Fruit fly (Drosophila melanogaster) whole organism, embryonic: ENCODE measurements around the gene CG46465.

Experiments used
- CG11093 ChIP-seq: fragments of 200-800 bp; sonication (Bioruptor generic); IDR thresholded peaks from 3 replicates; pipeline ENCODE4 v1.3.6; 2022; ENCODE audit warnings: missing biosample characterization, missing genetic modification characterization
- CG11247 ChIP-seq: fragments of 200-800 bp; sonication (Bioruptor generic); IDR thresholded peaks from 2 replicates; pipeline ENCODE4 v1.3.6; 2022; ENCODE audit warnings: missing biosample characterization, missing genetic modification characterization
- CG11695 ChIP-seq: fragments of 200-800 bp; sonication (Bioruptor generic); IDR thresholded peaks from 3 replicates; pipeline ENCODE4 v1.3.6; 2022; ENCODE audit warnings: missing biosample characterization, missing genetic modification characterization
- CG1602 ChIP-seq: fragments of 200-800 bp; sonication (Bioruptor generic); optimal IDR thresholded peaks from 3 replicates; lab custom pipeline; 2016; ENCODE audit warnings: missing biosample characterization, missing genetic modification characterization
- CG17186 ChIP-seq: fragments of 200-800 bp; sonication (Bioruptor generic); optimal IDR thresholded peaks from 3 replicates; lab custom pipeline; 2017; ENCODE audit warnings: missing biosample characterization, missing genetic modification reagents, missing genetic modification characterization
- CG2120 ChIP-seq: fragments of 200-800 bp; sonication (Bioruptor generic); optimal IDR thresholded peaks from 3 replicates; lab custom pipeline; 2016; ENCODE audit warnings: missing biosample characterization, missing genetic modification characterization
- CG2129 ChIP-seq: fragments of 200-800 bp; sonication (Bioruptor generic); IDR thresholded peaks from 2 replicates; pipeline ENCODE4 v1.3.6; 2022; ENCODE audit warnings: missing biosample characterization, missing genetic modification characterization; ENCODE audit not compliant: partially characterized antibody
- CG31365 ChIP-seq: fragments of 200-800 bp; sonication (Bioruptor generic); optimal IDR thresholded peaks from 2 replicates; lab custom pipeline; 2018; ENCODE audit warnings: missing biosample characterization, mild to moderate bottlenecking, missing genetic modification characterization
- CG4360 ChIP-seq: fragments of 200-800 bp; sonication (Bioruptor generic); IDR thresholded peaks from 2 replicates; pipeline ENCODE4 v1.3.6; 2022; ENCODE audit warnings: missing biosample characterization, missing genetic modification characterization
- CG4707 ChIP-seq: fragments of 200-800 bp; sonication (Bioruptor generic); optimal IDR thresholded peaks from 2 replicates; lab custom pipeline; 2018; ENCODE audit warnings: missing biosample characterization, mild to moderate bottlenecking, missing genetic modification characterization, moderate library complexity
- CG4854 ChIP-seq: fragments of 200-800 bp; sonication (Bioruptor generic); optimal IDR thresholded peaks from 2 replicates; lab custom pipeline; 2016; ENCODE audit warnings: missing biosample characterization, missing genetic modification characterization, inconsistent platforms
- CG6683 ChIP-seq: fragments of 200-800 bp; sonication (Bioruptor generic); optimal IDR thresholded peaks from 2 replicates; lab custom pipeline; 2017; ENCODE audit warnings: missing biosample characterization, mild to moderate bottlenecking, missing genetic modification characterization, missing genetic modification reagents
- CG7556 ChIP-seq: fragments of 200-800 bp; sonication (Bioruptor generic); optimal IDR thresholded peaks from 2 replicates; lab custom pipeline; 2017; ENCODE audit warnings: missing biosample characterization, mild to moderate bottlenecking, missing genetic modification characterization
- CG9437 ChIP-seq: fragments of 200-800 bp; sonication (Bioruptor generic); optimal IDR thresholded peaks from 2 replicates; lab custom pipeline; 2018; ENCODE audit warnings: missing biosample characterization, mild to moderate bottlenecking, missing genetic modification characterization
- CG9817 ChIP-seq: fragments of 200-800 bp; sonication (Bioruptor generic); optimal IDR thresholded peaks from 2 replicates; lab custom pipeline; 2018; ENCODE audit warnings: missing biosample characterization, mild to moderate bottlenecking, missing genetic modification characterization, moderate library complexity
- CHES-1-like ChIP-seq: fragments of 200-800 bp; sonication (Bioruptor generic); optimal IDR thresholded peaks from 2 replicates; lab custom pipeline; 2016; ENCODE audit warnings: missing biosample characterization, missing genetic modification characterization
- Camta ChIP-seq: fragments of 200-800 bp; sonication (Bioruptor generic); optimal IDR thresholded peaks from 2 replicates; lab custom pipeline; 2016; ENCODE audit warnings: missing biosample characterization, missing genetic modification characterization
- Chrac-16 ChIP-seq: fragments of 200-800 bp; sonication (Bioruptor generic); optimal IDR thresholded peaks from 3 replicates; lab custom pipeline; 2016; ENCODE audit warnings: missing biosample characterization, missing genetic modification characterization
- Dref ChIP-seq: fragments of 200-800 bp; sonication (Bioruptor generic); IDR thresholded peaks from 2 replicates; pipeline ENCODE4 v1.3.6; 2022; ENCODE audit warnings: missing biosample characterization, missing genetic modification characterization
- ERR ChIP-seq: fragments of 200-800 bp; sonication (Bioruptor generic); optimal IDR thresholded peaks from 2 replicates; lab custom pipeline; 2016; ENCODE audit warnings: missing biosample characterization, missing genetic modification characterization
- H15 ChIP-seq: fragments of 200-800 bp; sonication (Bioruptor generic); IDR thresholded peaks from 3 replicates; pipeline ENCODE4 v1.3.6; 2022; ENCODE audit warnings: missing biosample characterization, missing genetic modification characterization
- HLH54F ChIP-seq: fragments of 200-800 bp; sonication (Bioruptor generic); optimal IDR thresholded peaks from 3 replicates; lab custom pipeline; 2016; ENCODE audit warnings: missing biosample characterization, missing genetic modification characterization
- Hmr ChIP-seq: fragments of 200-800 bp; sonication (Bioruptor generic); optimal IDR thresholded peaks from 3 replicates; lab custom pipeline; 2017; ENCODE audit warnings: mild to moderate bottlenecking, missing biosample characterization, missing genetic modification reagents, missing genetic modification characterization
- Hr78 ChIP-seq, 2 experiments: fragments of 200-800 bp in 1 of 2; fragments of >200 bp in 1 of 2; sonication (Bioruptor generic) in 1 of 2; optimal IDR thresholded peaks; 2 replicates each; lab custom pipeline; 2017 to 2019; ENCODE audit warnings: missing biosample characterization in 2 of 2, missing genetic modification characterization in 2 of 2, mild to moderate bottlenecking in 1 of 2, moderate library complexity in 1 of 2
- Scr ChIP-seq: fragments of 200-800 bp; sonication (Bioruptor generic); IDR thresholded peaks from 2 replicates; pipeline ENCODE4 v1.3.6; 2022; ENCODE audit warnings: missing biosample characterization, missing genetic modification characterization; ENCODE audit not compliant: partially characterized antibody
- Sox100B ChIP-seq: fragments of 200-800 bp; sonication (Bioruptor generic); optimal IDR thresholded peaks from 3 replicates; lab custom pipeline; 2018; ENCODE audit warnings: missing biosample characterization, mild to moderate bottlenecking, missing genetic modification characterization
- Trl ChIP-seq, 3 experiments: fragments of >200 bp in 2 of 3; fragments of 200-800 bp in 1 of 3; sonication (Bioruptor generic) in 1 of 3; optimal IDR thresholded peaks; 2 replicates in 1 of 3; 3 replicates in 2 of 3; lab custom pipeline; 2016 to 2017; ENCODE audit warnings: missing biosample characterization in 1 of 3, missing genetic modification characterization in 1 of 3
- Vsx1 ChIP-seq: fragments of 200-800 bp; sonication (Bioruptor generic); optimal IDR thresholded peaks from 2 replicates; lab custom pipeline; 2017; ENCODE audit warnings: missing biosample characterization, mild to moderate bottlenecking, missing genetic modification characterization, missing genetic modification reagents
- al ChIP-seq: fragments of 200-800 bp; sonication (Bioruptor generic); IDR thresholded peaks from 2 replicates; pipeline ENCODE4 v1.3.6; 2022; ENCODE audit warnings: missing biosample characterization, missing genetic modification characterization
- crol ChIP-seq: fragments of 200-800 bp; sonication (Bioruptor generic); IDR thresholded peaks from 2 replicates; pipeline ENCODE4 v1.3.6; 2022; ENCODE audit warnings: missing biosample characterization, missing genetic modification characterization
- cwo ChIP-seq: fragments of 200-800 bp; sonication (Bioruptor generic); optimal IDR thresholded peaks from 3 replicates; lab custom pipeline; 2017; ENCODE audit warnings: missing biosample characterization, missing genetic modification characterization, mild to moderate bottlenecking, moderate library complexity, missing genetic modification reagents
- dimm ChIP-seq: fragments of 200-800 bp; sonication (Bioruptor generic); IDR thresholded peaks from 2 replicates; pipeline ENCODE4 v1.3.6; 2022; ENCODE audit warnings: missing biosample characterization, missing genetic modification characterization
- ewg ChIP-seq: fragments of 200-800 bp; sonication (Bioruptor generic); optimal IDR thresholded peaks from 3 replicates; lab custom pipeline; 2017; ENCODE audit warnings: mild to moderate bottlenecking, missing biosample characterization, missing genetic modification reagents, missing genetic modification characterization
- kay ChIP-seq: fragments of 200-800 bp; sonication (Bioruptor generic); optimal IDR thresholded peaks from 2 replicates; lab custom pipeline; 2016; ENCODE audit warnings: missing biosample characterization, missing genetic modification characterization
- klu ChIP-seq: fragments of 200-800 bp; sonication (Bioruptor generic); IDR thresholded peaks from 2 replicates; pipeline ENCODE4 v1.3.6; 2022; ENCODE audit warnings: missing biosample characterization, missing genetic modification characterization
- lbe ChIP-seq: fragments of 200-800 bp; sonication (Bioruptor generic); optimal IDR thresholded peaks from 2 replicates; lab custom pipeline; 2016; ENCODE audit warnings: missing biosample characterization, mild to moderate bottlenecking, missing genetic modification characterization
- pros ChIP-seq: fragments of 200-800 bp; sonication (Bioruptor generic); optimal IDR thresholded peaks from 3 replicates; lab custom pipeline; 2019; ENCODE audit warnings: missing biosample characterization, mild to moderate bottlenecking, missing genetic modification characterization, moderate library complexity
- sd ChIP-seq: fragments of 200-800 bp; sonication (Bioruptor generic); optimal IDR thresholded peaks from 3 replicates; lab custom pipeline; 2018; ENCODE audit warnings: missing biosample characterization, mild to moderate bottlenecking, missing genetic modification characterization, moderate library complexity
- sim ChIP-seq: fragments of 200-800 bp; sonication (Bioruptor generic); IDR thresholded peaks from 2 replicates; pipeline ENCODE4 v1.3.6; 2022; ENCODE audit warnings: missing biosample characterization, missing genetic modification characterization
- tna ChIP-seq: fragments of 200-800 bp; sonication (Bioruptor generic); IDR thresholded peaks from 2 replicates; pipeline ENCODE4 v1.3.6; 2022; ENCODE audit warnings: missing biosample characterization, missing genetic modification characterization; ENCODE audit not compliant: partially characterized antibody
- toy ChIP-seq: fragments of 200-800 bp; sonication (Bioruptor generic); IDR thresholded peaks from 2 replicates; pipeline ENCODE4 v1.3.6; 2022; ENCODE audit warnings: missing biosample characterization, missing genetic modification characterization
- trem ChIP-seq: fragments of 200-800 bp; optimal IDR thresholded peaks from 3 replicates; lab custom pipeline; 2019; ENCODE audit warnings: missing biosample characterization, mild to moderate bottlenecking, missing genetic modification characterization, moderate library complexity
- tup ChIP-seq: fragments of 200-800 bp; sonication (Bioruptor generic); optimal IDR thresholded peaks from 2 replicates; lab custom pipeline; 2016; ENCODE audit warnings: missing biosample characterization, mild to moderate bottlenecking, missing genetic modification characterization, moderate library complexity
- twi ChIP-seq: fragments of 200-800 bp; optimal IDR thresholded peaks from 2 replicates; lab custom pipeline; 2019; ENCODE audit warnings: missing biosample characterization, mild to moderate bottlenecking, missing genetic modification characterization, moderate library complexity
- wdn ChIP-seq: fragments of 200-800 bp; sonication (Bioruptor generic); IDR thresholded peaks from 2 replicates; pipeline ENCODE4 v1.3.6; 2022; ENCODE audit warnings: missing biosample characterization, missing genetic modification characterization

Gene CG46465

dm6 chr2L:18968370-18969105, 23.8 kb upstream of the CG46465 start, which contains the start of the genes Nak and Tango6 (continued):
- TF ChIP-seq CG4360 (no peak), Dref (GFP tag; lab: Robert Waterston, UW) (peak; percentile 73), CG17186 (peak; percentile 97), crol (GFP tag; lab: Robert Waterston, UW) (no peak), sd (tag; lab: Kevin White, UChicago) (peak; percentile 36), Camta (GFP tag; lab: Kevin White, UChicago) (peak; percentile 40)

dm6 chr2L:18974063-18974779, 18.1 kb upstream of the CG46465 start, which contains the start of the genes L2HGDH and CG10431:
Gene L2HGDH (minus strand): TSS chr2L:18974448.
Gene CG10431 (plus strand): TSS chr2L:18974710.
- peak; percentile 53 for TF ChIP-seq CG17186
- no peak for TF ChIP-seq Scr (GFP tag; lab: Robert Waterston, UW)
- TF ChIP-seq CG6683: no peak
- no peak for TF ChIP-seq CG4707 (GFP tag; lab: Kevin White, UChicago)
- peak; percentile 30 for TF ChIP-seq tup
- peak; percentile 28 for TF ChIP-seq HLH54F (GFP tag; lab: Kevin White, UChicago)
- peak; percentile 34 for TF ChIP-seq CG9817 (tag; lab: Kevin White, UChicago)
- peak; percentile 66 for TF ChIP-seq Sox100B (GFP tag; lab: Kevin White, UChicago)
- peak; percentile 77 for TF ChIP-seq lbe (GFP tag; lab: Kevin White, UChicago)
- no peak for TF ChIP-seq CG11695 (GFP tag; lab: Robert Waterston, UW)
- TF ChIP-seq wdn (GFP tag; lab: Robert Waterston, UW): 0 out of 2 replicates have a peak, but pooled peaks have one; percentile 4
- peak; percentile 78 for TF ChIP-seq cwo (GFP tag; lab: Kevin White, UChicago)
- TF ChIP-seq Hr78 (GFP tag; optimal IDR thresholded peaks at IDR 0.05; lab: Kevin White, UChicago): peak in 1 of 2 experiments; percentile 72
- TF ChIP-seq tna (GFP tag; lab: Robert Waterston, UW): no peak
- TF ChIP-seq al (GFP tag; lab: Robert Waterston, UW): no peak
- peak; percentile 88 for TF ChIP-seq pros (GFP tag; lab: Kevin White, UChicago)
- peak; percentile 60 for TF ChIP-seq Chrac-16
- peak in 1 of 2 experiments; percentile 48 for TF ChIP-seq Trl (optimal IDR thresholded peaks at IDR 0.05; lab: Kevin White, UChicago)
- TF ChIP-seq Trl (GFP tag; optimal IDR thresholded peaks at IDR 0.05; lab: Kevin White, UChicago): peak; percentile 48
- peak; percentile 49 for TF ChIP-seq twi (tag; lab: Kevin White, UChicago)
- no peak for TF ChIP-seq CG11093 (GFP tag; lab: Robert Waterston, UW)
- no peak for TF ChIP-seq toy (GFP tag; lab: Robert Waterston, UW)
- TF ChIP-seq Vsx1 (GFP tag; lab: Kevin White, UChicago): peak; percentile 72
- TF ChIP-seq CG2120 (GFP tag; lab: Kevin White, UChicago): peak; percentile 77
- TF ChIP-seq sim: peak; percentile 14; the same call in 1 of the 2 replicates
- peak; percentile 67 for TF ChIP-seq CG7556 (GFP tag; lab: Kevin White, UChicago)
- TF ChIP-seq CG4854 (GFP tag; lab: Kevin White, UChicago): peak; percentile 54
- TF ChIP-seq kay (GFP tag; lab: Kevin White, UChicago): peak; percentile 56
- no peak for TF ChIP-seq klu (GFP tag; lab: Robert Waterston, UW)
- peak; percentile 75 for TF ChIP-seq Hmr (GFP tag; lab: Kevin White, UChicago)
- TF ChIP-seq CG11247: peak; percentile 26; the same call in 1 of the 2 replicates
- peak; percentile 80 for TF ChIP-seq trem (tag; lab: Kevin White, UChicago)
- TF ChIP-seq CG1602 (GFP tag; lab: Kevin White, UChicago): peak; percentile 55
- peak; percentile 12 for TF ChIP-seq CHES-1-like
- no peak for TF ChIP-seq H15
- peak; percentile 99 for TF ChIP-seq ERR (GFP tag; lab: Kevin White, UChicago)
- no peak for TF ChIP-seq CG2129 (GFP tag; lab: Robert Waterston, UW)
- TF ChIP-seq CG31365 (tag; lab: Kevin White, UChicago): peak; percentile 36
- peak; percentile 21 for TF ChIP-seq ewg (GFP tag; lab: Kevin White, UChicago)
- TF ChIP-seq dimm (GFP tag; lab: Robert Waterston, UW): no peak
- TF ChIP-seq CG9437 (GFP tag; lab: Kevin White, UChicago): peak; percentile 64
